Worm (Caenorhabditis elegans) whole organism, mixed stage, embryonic: ENCODE measurements around the gene T10C6.16.
"Not testable (repeated sequence)": the region's sequence is repeated elsewhere in the genome, so short reads cannot be mapped to it uniquely, and the experiment has no call there.

ENCODE experiments used
- M03D4.4 ChIP-seq: sonication (generic microtip); optimal IDR thresholded peaks from 2 replicates; lab custom pipeline; 2017; ENCODE audit warnings: mild to moderate bottlenecking, missing genetic modification characterization, missing compliant biosample characterization
- ceh-43 ChIP-seq: fragments of 200-800 bp; sonication (Bioruptor generic); optimal IDR thresholded peaks from 2 replicates; lab custom pipeline; 2018; ENCODE audit warnings: mild to moderate bottlenecking, missing genetic modification characterization, moderate library complexity, missing compliant biosample characterization
- lsy-2 ChIP-seq: fragments of 150-350 bp; optimal IDR thresholded peaks from 2 replicates; lab custom pipeline; 2014; ENCODE audit warnings: missing biosample characterization, missing genetic modification characterization
- mep-1 ChIP-seq: fragments of 150-350 bp; optimal IDR thresholded peaks from 2 replicates; lab custom pipeline; 2017; ENCODE audit warnings: missing biosample characterization, missing genetic modification reagents, missing genetic modification characterization, inconsistent platforms
- mls-2 ChIP-seq: sonication (generic microtip); optimal IDR thresholded peaks from 2 replicates; lab custom pipeline; 2016; ENCODE audit warnings: mild to moderate bottlenecking, missing genetic modification characterization, moderate library complexity, missing compliant biosample characterization
- nhr-76 ChIP-seq: sonication (generic microtip); optimal IDR thresholded peaks from 2 replicates; lab custom pipeline; 2017; ENCODE audit warnings: missing biosample characterization, missing genetic modification characterization
- pha-4 ChIP-seq: fragments of 150-350 bp; optimal IDR thresholded peaks from 2 replicates; lab custom pipeline; 2018; ENCODE audit warnings: missing biosample characterization, missing genetic modification reagents, missing genetic modification characterization
- unc-120 ChIP-seq: sonication (generic microtip); optimal IDR thresholded peaks from 2 replicates; lab custom pipeline; 2017; ENCODE audit warnings: missing genetic modification characterization, missing compliant biosample characterization; ENCODE audit not compliant: poor library complexity, severe bottlenecking
- unc-62 ChIP-seq: fragments of 150-350 bp; optimal IDR thresholded peaks from 2 replicates; lab custom pipeline; 2014; ENCODE audit warnings: missing biosample characterization, missing genetic modification reagents, missing genetic modification characterization
- ztf-11 ChIP-seq: fragments of 150-350 bp; optimal IDR thresholded peaks from 2 replicates; lab custom pipeline; 2014; ENCODE audit warnings: missing biosample characterization, missing genetic modification characterization

- TF ChIP-seq ztf-11 (tag; lab: Kevin White, UChicago); ceh-43 (GFP tag; lab: Kevin White, UChicago); mep-1 (tag; lab: Kevin White, UChicago); pha-4 (tag; lab: Kevin White, UChicago); mls-2 (tag; lab: Kevin White, UChicago); unc-62; nhr-76 (tag; lab: Kevin White, UChicago); lsy-2; M03D4.4 (tag; lab: Kevin White, UChicago); unc-120 (tag; lab: Kevin White, UChicago): not testable (repeated sequence)
Measured at ce11 chrV:15991850-15992249, 41.0 kb downstream of the T10C6.16 start, which contains the start of gene C06C6.7.
